Fruit fly (Drosophila melanogaster) whole organism, wandering third instar larva: ENCODE data around the gene dib.

Source experiments
- Abd-B ChIP-seq: fragments of >200 bp; optimal IDR thresholded peaks from 2 replicates; lab custom pipeline; 2017; ENCODE audit warnings: missing biosample characterization, missing genetic modification characterization
- Dfd ChIP-seq: fragments of >200 bp; optimal IDR thresholded peaks from 2 replicates; lab custom pipeline; 2017; ENCODE audit warnings: missing biosample characterization, missing genetic modification characterization
- GATAd ChIP-seq: sonication (Bioruptor generic); optimal IDR thresholded peaks from 2 replicates; lab custom pipeline; 2016; ENCODE audit warnings: missing biosample characterization, missing genetic modification characterization
- HLH106 ChIP-seq: fragments of 200-800 bp; optimal IDR thresholded peaks from 3 replicates; lab custom pipeline; 2019; ENCODE audit warnings: missing biosample characterization, mild to moderate bottlenecking, missing genetic modification characterization, moderate library complexity
- Hr83 ChIP-seq: fragments of 200-300 bp; sonication (Bioruptor generic); optimal IDR thresholded peaks from 2 replicates; lab custom pipeline; 2016; ENCODE audit warnings: missing biosample characterization, mild to moderate bottlenecking, missing genetic modification characterization, moderate library complexity; ENCODE audit not compliant: poor library complexity, severe bottlenecking
- Mio ChIP-seq: sonication (Bioruptor generic); optimal IDR thresholded peaks from 2 replicates; lab custom pipeline; 2016; ENCODE audit warnings: missing biosample characterization, missing genetic modification characterization
- Myc ChIP-seq: fragments of >200 bp; optimal IDR thresholded peaks from 2 replicates; lab custom pipeline; 2017
- N ChIP-seq: fragments of >200 bp; optimal IDR thresholded peaks from 2 replicates; lab custom pipeline; 2018; ENCODE audit warnings: missing biosample characterization, missing external identifiers, missing genetic modification characterization
- OdsH ChIP-seq: fragments of 200-800 bp; sonication (Bioruptor generic); optimal IDR thresholded peaks from 2 replicates; lab custom pipeline; 2016; ENCODE audit warnings: missing biosample characterization, mild to moderate bottlenecking, missing genetic modification characterization
- Rel ChIP-seq, 2 experiments: fragments of 200-800 bp; sonication (Bioruptor generic) in 1 of 2; optimal IDR thresholded peaks; 2 replicates in 1 of 2; 3 replicates in 1 of 2; lab custom pipeline; 2016 to 2019; ENCODE audit warnings: mild to moderate bottlenecking in 2 of 2, missing biosample characterization in 2 of 2, missing genetic modification characterization in 2 of 2, moderate library complexity in 1 of 2
- Sp1 ChIP-seq: fragments of 200-800 bp; sonication (Bioruptor generic); optimal IDR thresholded peaks from 3 replicates; lab custom pipeline; 2019; ENCODE audit warnings: missing biosample characterization, mild to moderate bottlenecking, missing genetic modification characterization, moderate library complexity
- Vsx2 ChIP-seq: fragments of 200-300, 225-300 bp; sonication (Bioruptor generic); optimal IDR thresholded peaks from 2 replicates; lab custom pipeline; 2018; ENCODE audit warnings: missing biosample characterization, missing genetic modification characterization; ENCODE audit not compliant: partially characterized antibody
- br ChIP-seq: fragments of 200-800 bp; sonication (Bioruptor generic); optimal IDR thresholded peaks from 2 replicates; lab custom pipeline; 2016; ENCODE audit warnings: missing biosample characterization, missing genetic modification characterization
- dl ChIP-seq, 2 experiments: fragments of 175-275, 200-275 bp in 1 of 2; fragments of 200-275 bp in 1 of 2; sonication (Bioruptor generic); optimal IDR thresholded peaks; lab custom pipeline; 2018; ENCODE audit warnings: mild to moderate bottlenecking in 2 of 2, missing biosample characterization in 2 of 2, missing genetic modification characterization in 2 of 2, moderate library complexity in 2 of 2; ENCODE audit not compliant: partially characterized antibody in 2 of 2, insufficient read depth in 1 of 2
- ey ChIP-seq: fragments of 200-800 bp; sonication (Bioruptor generic); optimal IDR thresholded peaks from 2 replicates; lab custom pipeline; 2016; ENCODE audit warnings: missing biosample characterization, missing genetic modification characterization
- fru ChIP-seq: fragments of 200-800 bp; sonication (Bioruptor generic); optimal IDR thresholded peaks from 3 replicates; lab custom pipeline; 2016; ENCODE audit warnings: missing biosample characterization, mild to moderate bottlenecking, missing genetic modification characterization
- h ChIP-seq: fragments of 200-800 bp; sonication (Bioruptor generic); optimal IDR thresholded peaks from 3 replicates; lab custom pipeline; 2016; ENCODE audit warnings: missing biosample characterization, mild to moderate bottlenecking, missing genetic modification characterization
- lola ChIP-seq: fragments of >200 bp; optimal IDR thresholded peaks from 2 replicates; lab custom pipeline; 2017; ENCODE audit warnings: missing biosample characterization, missing genetic modification characterization
- pan ChIP-seq: fragments of >200 bp; optimal IDR thresholded peaks from 2 replicates; lab custom pipeline; 2017
- psq ChIP-seq: fragments of 200-800 bp; sonication (Bioruptor generic); optimal IDR thresholded peaks from 3 replicates; lab custom pipeline; 2017; ENCODE audit warnings: missing biosample characterization, mild to moderate bottlenecking, missing genetic modification characterization, moderate library complexity
- rgr ChIP-seq: fragments of 200-800 bp; sonication (Bioruptor generic); optimal IDR thresholded peaks from 3 replicates; lab custom pipeline; 2016; ENCODE audit warnings: missing biosample characterization, mild to moderate bottlenecking, missing genetic modification characterization
- sv ChIP-seq: fragments of 200-800 bp; sonication (Bioruptor generic); optimal IDR thresholded peaks from 3 replicates; lab custom pipeline; 2016; ENCODE audit warnings: missing biosample characterization, missing genetic modification characterization
- tai ChIP-seq: sonication (Bioruptor generic); optimal IDR thresholded peaks from 2 replicates; lab custom pipeline; 2016; ENCODE audit warnings: missing biosample characterization, missing genetic modification characterization
- usp ChIP-seq: fragments of >200 bp; optimal IDR thresholded peaks from 2 replicates; lab custom pipeline; 2017; ENCODE audit warnings: missing biosample characterization, missing genetic modification characterization
- woc ChIP-seq: sonication (Bioruptor generic); optimal IDR thresholded peaks from 2 replicates; lab custom pipeline; 2016; ENCODE audit warnings: missing biosample characterization, mild to moderate bottlenecking, missing genetic modification characterization

The dib gene

DNA sequence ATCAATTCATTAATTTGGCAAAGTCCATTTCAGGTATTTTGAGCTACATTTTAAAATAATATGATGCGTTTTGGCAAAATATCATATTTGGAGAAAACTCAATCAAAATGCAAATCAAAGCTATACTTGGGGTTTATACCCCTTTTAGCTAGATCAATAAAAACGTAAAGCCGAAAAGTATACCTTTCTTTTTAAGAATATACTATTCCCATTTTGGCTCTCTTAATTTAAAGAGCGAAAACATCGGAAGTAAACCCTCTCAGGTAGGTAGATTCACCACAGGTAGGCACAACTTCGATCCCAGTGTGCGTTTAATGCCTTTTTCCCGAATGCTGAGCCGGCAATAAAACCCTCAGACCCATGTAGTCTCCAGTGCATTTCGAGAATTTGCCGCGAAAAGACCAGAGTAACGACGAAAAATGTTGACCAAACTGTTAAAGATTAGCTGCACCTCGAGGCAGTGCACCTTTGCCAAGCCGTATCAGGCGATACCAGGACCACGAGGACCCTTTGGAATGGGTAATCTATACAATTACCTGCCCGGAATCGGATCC is at the start of gene dib:
dib (plus strand) TSS at position 372 of the 554 bp plus-strand sequence.
- TF ChIP-seq Myc (lab: Kevin White, UChicago) (peak; percentile 35), Sp1 (no peak)
- TF ChIP-seq, all 38 proteins: peak for 1

DNA sequence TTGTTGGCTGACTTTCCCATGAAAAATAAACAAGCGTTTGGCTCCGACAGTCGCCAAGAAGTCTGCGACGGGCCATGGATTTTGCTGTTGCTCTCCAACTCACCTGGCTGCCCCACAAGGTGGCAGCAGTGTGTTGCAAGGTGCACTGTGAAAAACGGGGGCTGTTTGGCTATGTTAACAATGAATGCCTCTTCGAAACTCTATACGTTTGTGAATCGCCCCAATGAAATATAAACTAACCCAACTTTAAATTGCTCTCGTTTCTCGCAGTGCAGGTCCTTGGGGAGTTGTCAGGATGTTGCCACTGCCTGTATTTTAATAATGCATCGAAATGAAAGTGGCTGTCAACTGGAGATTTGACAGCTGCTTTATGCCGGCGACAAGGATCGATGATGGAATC is 47.7 kb upstream of the dib start:
- TF ChIP-seq Vsx2 (GFP tag; lab: Kevin White, UChicago) (no peak), rgr (GFP tag; lab: Kevin White, UChicago) (no peak), N (no peak), dl (GFP tag; optimal IDR thresholded peaks at IDR 0.05; lab: Kevin White, UChicago; ENCODE audit: insufficient read depth in 1 of 2, partially characterized antibody in 2 of 2) (no peak)

DNA sequence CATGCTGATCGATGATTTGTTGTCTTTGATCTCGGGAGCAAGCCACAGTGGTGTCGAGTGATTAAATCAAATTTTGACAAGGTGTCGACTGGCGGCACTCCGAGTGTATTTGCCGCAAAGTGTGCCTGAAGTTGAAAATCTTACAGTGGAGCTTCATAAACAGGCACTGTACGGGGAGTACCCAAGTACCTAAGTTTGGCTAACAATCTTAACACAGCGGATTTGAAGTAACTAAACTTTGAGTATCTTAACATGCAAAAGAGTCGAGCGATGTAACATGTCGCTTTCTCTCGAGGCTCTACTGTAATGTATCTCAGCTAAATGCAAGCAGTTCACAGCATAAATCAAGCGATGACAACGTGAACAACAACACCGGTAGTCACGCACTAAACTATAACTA is 45.3 kb upstream of the dib start:
- no peak for TF ChIP-seq fru (GFP tag; lab: Kevin White, UChicago)
- TF ChIP-seq usp: no peak
- TF ChIP-seq Abd-B (GFP tag; lab: Kevin White, UChicago): no peak

DNA sequence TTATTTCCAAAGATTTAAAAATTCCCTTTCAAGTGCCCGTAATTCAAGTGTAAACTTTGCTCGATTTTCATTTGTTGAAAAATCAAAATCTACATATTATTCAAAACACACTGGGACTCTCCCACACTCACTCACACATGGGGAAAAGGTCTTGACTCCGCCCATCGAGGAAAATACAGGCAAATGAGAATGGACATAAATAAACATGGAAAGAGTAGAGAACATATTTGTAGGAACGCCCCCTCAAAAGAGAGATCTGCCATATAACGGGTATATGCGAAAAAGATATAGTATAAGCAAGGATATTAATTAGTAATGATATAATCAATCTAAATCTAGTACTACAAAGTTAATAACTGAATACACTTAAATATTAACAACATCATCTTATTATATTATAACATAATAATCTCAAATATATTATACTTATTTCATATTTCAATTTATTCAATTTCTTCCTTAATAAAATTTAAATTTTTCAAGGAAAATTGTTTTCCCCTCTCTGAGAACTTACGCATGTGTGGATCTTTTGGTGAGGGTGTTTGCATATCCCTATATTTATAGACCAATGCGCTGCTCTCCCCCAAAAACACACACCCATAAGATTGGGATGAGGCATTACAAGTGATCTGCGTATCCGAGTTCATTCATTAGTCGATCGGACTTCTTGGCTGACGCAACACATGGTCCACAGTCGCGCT is 43.7 kb upstream of the dib start, which contains the start of gene FoxL1:
FoxL1 (plus strand) TSS at position 651 of the 701 bp plus-strand sequence.
- TF ChIP-seq dl (GFP tag; optimal IDR thresholded peaks at IDR 0.05; lab: Kevin White, UChicago; ENCODE audit: insufficient read depth in 1 of 2, partially characterized antibody in 2 of 2) (no peak), br (GFP tag; lab: Kevin White, UChicago) (no peak)

DNA sequence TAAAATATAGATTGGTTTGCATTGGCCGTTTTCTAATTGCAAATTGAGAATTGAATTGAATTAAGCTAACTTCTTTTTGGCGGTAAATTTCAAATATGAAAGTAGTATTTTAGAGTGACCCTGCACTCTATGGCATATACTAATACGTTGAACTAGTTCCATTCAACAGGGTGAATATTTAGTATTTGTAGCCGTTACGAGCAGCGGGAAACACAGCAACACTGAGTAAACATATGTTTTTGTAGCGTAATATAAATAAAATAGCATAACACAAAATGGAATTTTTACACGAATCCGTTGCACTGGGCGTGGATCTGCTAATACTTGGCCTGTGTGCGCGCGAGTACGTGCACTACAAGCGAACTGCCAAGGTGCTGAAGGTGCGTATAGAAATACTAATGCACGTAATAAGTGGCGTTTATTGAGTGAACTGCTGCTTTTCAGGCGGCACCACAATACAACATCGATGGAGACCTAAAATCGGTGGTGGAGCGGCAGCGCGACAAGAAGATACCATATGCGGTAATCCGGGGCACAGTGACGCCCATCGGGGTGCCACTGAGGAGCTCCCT is 40.7 kb upstream of the dib start, which contains the start of gene Mul1:
Mul1 (plus strand) TSS at position 198 of the 572 bp plus-strand sequence.
- TF ChIP-seq Mio (GFP tag; lab: Kevin White, UChicago): no peak
- no peak for TF ChIP-seq br (GFP tag; lab: Kevin White, UChicago)

DNA sequence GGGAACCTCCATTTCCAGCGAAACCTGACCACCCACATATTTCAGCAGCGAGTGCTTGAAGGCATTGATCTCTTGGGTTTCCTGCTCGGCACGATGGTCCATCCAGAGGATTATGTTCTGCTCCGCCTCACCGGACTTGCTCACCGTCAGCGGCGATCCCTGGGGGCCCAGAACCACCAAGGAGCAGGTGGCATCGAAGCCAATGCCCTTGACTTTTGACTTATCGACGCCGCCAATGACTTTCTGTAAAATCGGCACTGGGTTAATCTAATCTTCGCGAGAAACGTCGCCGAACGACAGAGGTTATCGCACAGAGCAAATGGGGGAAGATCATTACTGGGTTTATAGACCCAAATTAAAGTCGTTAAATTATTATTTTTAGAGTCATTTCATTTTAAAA is 37.6 kb upstream of the dib start:
- no peak for TF ChIP-seq h
- no peak for TF ChIP-seq rgr (GFP tag; lab: Kevin White, UChicago)
- TF ChIP-seq OdsH: no peak
- TF ChIP-seq Hr83: no peak
- TF ChIP-seq Myc (lab: Kevin White, UChicago): no peak
- no peak for TF ChIP-seq N
- no peak for TF ChIP-seq tai (GFP tag; lab: Kevin White, UChicago)
- TF ChIP-seq lola (GFP tag; lab: Kevin White, UChicago): no peak
- TF ChIP-seq Dfd (GFP tag; lab: Kevin White, UChicago): no peak
- no peak for TF ChIP-seq Rel (GFP tag; optimal IDR thresholded peaks at IDR 0.05; lab: Kevin White, UChicago)
- TF ChIP-seq Rel (tag; optimal IDR thresholded peaks at IDR 0.05; lab: Kevin White, UChicago): no peak
- no peak for TF ChIP-seq pan (lab: Kevin White, UChicago)
- no peak for TF ChIP-seq Sp1
- no peak for TF ChIP-seq GATAd (GFP tag; lab: Kevin White, UChicago)
- no peak for TF ChIP-seq woc

DNA sequence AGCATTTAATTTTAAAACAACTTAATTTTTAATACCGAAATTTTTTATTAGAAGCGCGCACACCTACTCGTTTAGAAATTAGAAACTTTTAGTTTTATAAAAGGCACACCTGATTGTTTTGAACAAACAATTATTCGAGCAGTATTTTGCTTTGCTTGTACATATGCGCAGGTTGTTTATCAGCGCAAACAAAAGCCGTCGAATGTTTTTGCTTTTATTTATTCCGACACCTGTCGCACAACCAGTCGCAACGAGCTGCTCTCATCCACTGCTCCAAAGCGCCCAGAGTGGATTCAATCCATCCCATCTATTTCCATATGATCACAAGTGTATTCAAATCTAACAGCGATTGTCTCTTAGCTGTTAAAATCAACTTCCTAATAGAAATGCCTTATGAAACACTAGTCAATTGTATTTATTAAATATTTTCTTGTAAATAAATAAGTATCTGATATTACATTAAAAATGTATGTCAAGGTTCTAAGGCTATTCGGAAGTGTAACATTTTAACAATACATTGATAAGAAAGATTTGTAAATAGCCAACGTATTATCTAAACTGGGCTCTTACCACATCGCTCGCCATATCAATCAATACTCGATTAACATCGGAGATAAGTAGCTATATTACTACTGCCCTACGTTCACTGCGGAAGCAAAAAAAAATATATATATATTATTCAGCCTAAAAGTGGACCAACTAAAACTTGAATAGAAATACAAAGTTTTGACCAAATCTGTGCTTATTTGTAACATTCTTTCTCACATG is 36.2 kb upstream of the dib start, which contains the start of gene CG11594:
CG11594 (minus strand) TSS at position 274 of the 768 bp plus-strand sequence.
- TF ChIP-seq rgr (GFP tag; lab: Kevin White, UChicago) (peak; percentile 27), sv (GFP tag; lab: Kevin White, UChicago) (no peak), Mio (GFP tag; lab: Kevin White, UChicago) (no peak), dl (GFP tag; optimal IDR thresholded peaks at IDR 0.05; lab: Kevin White, UChicago; ENCODE audit: insufficient read depth in 1 of 2, partially characterized antibody in 2 of 2) (no peak), psq (GFP tag; lab: Kevin White, UChicago) (no peak), usp (no peak), Hr83 (peak; percentile 40), ey (no peak), HLH106 (tag; lab: Kevin White, UChicago) (no peak), pan (lab: Kevin White, UChicago) (no peak), Myc (lab: Kevin White, UChicago) (no peak)
- TF ChIP-seq, all 38 proteins: peak for 2
